Fruit fly (Drosophila melanogaster) whole organism, embryonic: ENCODE measurements around the gene sxe2.

Experiments
- ATbp ChIP-seq: fragments of 200-800 bp; sonication (Bioruptor generic); optimal IDR thresholded peaks from 2 replicates; lab custom pipeline; 2017; ENCODE audit warnings: missing biosample characterization, mild to moderate bottlenecking, missing genetic modification characterization, missing genetic modification reagents
- Asciz ChIP-seq: fragments of 200-800 bp; sonication (Bioruptor generic); optimal IDR thresholded peaks from 2 replicates; lab custom pipeline; 2017; ENCODE audit warnings: missing biosample characterization, mild to moderate bottlenecking, missing genetic modification characterization, missing genetic modification reagents
- Awh ChIP-seq: fragments of 200-800 bp; sonication (Bioruptor generic); IDR thresholded peaks from 2 replicates; pipeline ENCODE4, ENCODE4 v1.3.6; 2022; ENCODE audit warnings: missing biosample characterization, missing genetic modification characterization
- B-H1 ChIP-seq: fragments of 200-800 bp; sonication (Bioruptor generic); IDR thresholded peaks from 3 replicates; pipeline ENCODE4 v1.3.6; 2022; ENCODE audit warnings: missing biosample characterization, missing genetic modification characterization
- C15 ChIP-seq: fragments of 200-800 bp; sonication (Bioruptor generic); IDR thresholded peaks from 3 replicates; pipeline ENCODE4 v1.3.6; 2022; ENCODE audit warnings: missing biosample characterization, missing genetic modification characterization
- CG10274 ChIP-seq: fragments of 200-800 bp; sonication (Bioruptor generic); optimal IDR thresholded peaks from 3 replicates; lab custom pipeline; 2017; ENCODE audit warnings: missing biosample characterization, mild to moderate bottlenecking, missing genetic modification characterization
- CG11085 ChIP-seq: fragments of 200-800 bp; sonication (Bioruptor generic); IDR thresholded peaks from 2 replicates; pipeline ENCODE4 v1.3.6; 2022; ENCODE audit warnings: missing biosample characterization, missing genetic modification characterization
- CG11504 ChIP-seq: fragments of 200-800 bp; sonication (Bioruptor generic); optimal IDR thresholded peaks from 3 replicates; lab custom pipeline; 2019; ENCODE audit warnings: missing biosample characterization, mild to moderate bottlenecking, missing genetic modification characterization, moderate library complexity
- CG12769 ChIP-seq: fragments of 200-800 bp; sonication (Bioruptor generic); optimal IDR thresholded peaks from 2 replicates; lab custom pipeline; 2019; ENCODE audit warnings: missing biosample characterization, mild to moderate bottlenecking, missing genetic modification characterization, moderate library complexity
- CG14441 ChIP-seq: fragments of 200-800 bp; sonication (Bioruptor generic); IDR thresholded peaks from 2 replicates; pipeline ENCODE4 v1.3.6; 2022; ENCODE audit warnings: missing biosample characterization, missing genetic modification characterization
- CG14710 ChIP-seq: fragments of 200-800 bp; sonication (Bioruptor generic); optimal IDR thresholded peaks from 3 replicates; lab custom pipeline; 2019; ENCODE audit warnings: missing biosample characterization, mild to moderate bottlenecking, missing genetic modification characterization, moderate library complexity
- CG14860 ChIP-seq: fragments of 200-800 bp; sonication (Bioruptor generic); IDR thresholded peaks from 3 replicates; pipeline ENCODE4 v1.3.6; 2022; ENCODE audit warnings: missing biosample characterization, missing genetic modification characterization; ENCODE audit not compliant: partially characterized antibody
- CG15011 ChIP-seq: fragments of 200-800 bp; sonication (Bioruptor generic); optimal IDR thresholded peaks from 3 replicates; lab custom pipeline; 2018; ENCODE audit warnings: missing biosample characterization, mild to moderate bottlenecking, missing genetic modification characterization
- CG16863 ChIP-seq: fragments of 200-800 bp; sonication (Bioruptor generic); optimal IDR thresholded peaks from 3 replicates; lab custom pipeline; 2016; ENCODE audit warnings: missing biosample characterization, missing genetic modification characterization
- CG18476 ChIP-seq: fragments of 200-800 bp; sonication (Bioruptor generic); optimal IDR thresholded peaks from 2 replicates; lab custom pipeline; 2016; ENCODE audit warnings: missing biosample characterization, mild to moderate bottlenecking, missing genetic modification characterization
- CG2120 ChIP-seq: fragments of 200-800 bp; sonication (Bioruptor generic); optimal IDR thresholded peaks from 3 replicates; lab custom pipeline; 2016; ENCODE audit warnings: missing biosample characterization, missing genetic modification characterization
- CG33557 ChIP-seq: fragments of 200-800 bp; sonication (Bioruptor generic); optimal IDR thresholded peaks from 2 replicates; lab custom pipeline; 2019; ENCODE audit warnings: missing biosample characterization, mild to moderate bottlenecking, missing genetic modification characterization, moderate library complexity
- CG3407 ChIP-seq: fragments of 200-800 bp; sonication (Bioruptor generic); optimal IDR thresholded peaks from 2 replicates; lab custom pipeline; 2018; ENCODE audit warnings: missing biosample characterization, mild to moderate bottlenecking, missing genetic modification characterization
- CG43689 ChIP-seq: fragments of 200-800 bp; sonication (Bioruptor generic); IDR thresholded peaks from 2 replicates; pipeline ENCODE4 v1.3.6; 2022; ENCODE audit warnings: missing biosample characterization, missing genetic modification characterization
- CG4424 ChIP-seq: fragments of 200-800 bp; sonication (Bioruptor generic); optimal IDR thresholded peaks from 3 replicates; lab custom pipeline; 2016; ENCODE audit warnings: missing biosample characterization, missing genetic modification characterization
- CG4820 ChIP-seq: fragments of 200-800 bp; sonication (Bioruptor generic); optimal IDR thresholded peaks from 3 replicates; lab custom pipeline; 2016; ENCODE audit warnings: missing biosample characterization, missing genetic modification characterization
- CG6683 ChIP-seq: fragments of 200-800 bp; sonication (Bioruptor generic); optimal IDR thresholded peaks from 2 replicates; lab custom pipeline; 2017; ENCODE audit warnings: missing biosample characterization, mild to moderate bottlenecking, missing genetic modification characterization, missing genetic modification reagents
- CG6813 ChIP-seq: fragments of 200-800 bp; sonication (Bioruptor generic); optimal IDR thresholded peaks from 2 replicates; lab custom pipeline; 2017; ENCODE audit warnings: missing biosample characterization, missing genetic modification characterization, mild to moderate bottlenecking, moderate library complexity, missing genetic modification reagents
- CG7963 ChIP-seq: fragments of 200-800 bp; sonication (Bioruptor generic); IDR thresholded peaks from 3 replicates; pipeline ENCODE4 v1.3.6; 2022; ENCODE audit warnings: missing biosample characterization, missing genetic modification characterization; ENCODE audit not compliant: partially characterized antibody
- CG8290 ChIP-seq, 3 experiments: fragments of 200-800 bp; sonication (Bioruptor generic); optimal IDR thresholded peaks; 2 replicates each; lab custom pipeline; 2016 to 2019; ENCODE audit warnings: missing biosample characterization in 3 of 3, missing genetic modification characterization in 3 of 3, mild to moderate bottlenecking in 2 of 3, moderate library complexity in 1 of 3
- CG9932 ChIP-seq: fragments of 200-800 bp; sonication (Bioruptor generic); IDR thresholded peaks from 2 replicates; pipeline ENCODE4 v1.3.6; 2022; ENCODE audit warnings: missing biosample characterization, missing genetic modification characterization
- Dip3 ChIP-seq: fragments of 200-800 bp; sonication (Bioruptor generic); optimal IDR thresholded peaks from 3 replicates; lab custom pipeline; 2016; ENCODE audit warnings: missing biosample characterization, missing genetic modification characterization
- Doc3 ChIP-seq: fragments of 200-800 bp; sonication (Bioruptor generic); IDR thresholded peaks from 3 replicates; pipeline ENCODE4 v1.3.6; 2022; ENCODE audit warnings: missing biosample characterization, missing genetic modification characterization; ENCODE audit not compliant: partially characterized antibody
- Hey ChIP-seq: fragments of 200-800 bp; sonication (Bioruptor generic); optimal IDR thresholded peaks from 3 replicates; lab custom pipeline; 2018; ENCODE audit warnings: missing biosample characterization, mild to moderate bottlenecking, missing genetic modification characterization
- Hsf ChIP-seq: fragments of 200-800 bp; sonication (Bioruptor generic); optimal IDR thresholded peaks from 3 replicates; lab custom pipeline; 2016; ENCODE audit warnings: missing biosample characterization, missing genetic modification characterization
- Lhr ChIP-seq: fragments of 200-800 bp; sonication (Bioruptor generic); optimal IDR thresholded peaks from 3 replicates; lab custom pipeline; 2017; ENCODE audit warnings: mild to moderate bottlenecking, missing biosample characterization, missing genetic modification reagents, missing genetic modification characterization
- MTF-1 ChIP-seq: fragments of 200-800 bp; sonication (Bioruptor generic); optimal IDR thresholded peaks from 2 replicates; lab custom pipeline; 2018; ENCODE audit warnings: missing biosample characterization, mild to moderate bottlenecking, missing genetic modification characterization, borderline replicate concordance
- Mes4 ChIP-seq: fragments of 200-800 bp; sonication (Bioruptor generic); optimal IDR thresholded peaks from 2 replicates; lab custom pipeline; 2016; ENCODE audit warnings: missing biosample characterization, missing genetic modification characterization
- Nf-YB ChIP-seq: fragments of 200-800 bp; sonication (Bioruptor generic); optimal IDR thresholded peaks from 3 replicates; lab custom pipeline; 2019; ENCODE audit warnings: missing biosample characterization, mild to moderate bottlenecking, missing genetic modification characterization, moderate library complexity
- Usf ChIP-seq: fragments of 200-800 bp; sonication (Bioruptor generic); optimal IDR thresholded peaks from 2 replicates; lab custom pipeline; 2017; ENCODE audit warnings: missing genotype, missing biosample characterization, missing genetic modification characterization
- bab2 ChIP-seq: fragments of 200-800 bp; sonication (Bioruptor generic); optimal IDR thresholded peaks from 2 replicates; lab custom pipeline; 2016; ENCODE audit warnings: missing biosample characterization, missing genetic modification characterization
- bigmax ChIP-seq: fragments of 200-800 bp; sonication (Bioruptor generic); optimal IDR thresholded peaks from 2 replicates; lab custom pipeline; 2018; ENCODE audit warnings: missing biosample characterization, mild to moderate bottlenecking, missing genetic modification characterization
- cad ChIP-seq: fragments of >200 bp; optimal IDR thresholded peaks from 2 replicates; lab custom pipeline; 2017; ENCODE audit warnings: missing biosample characterization, missing genetic modification characterization
- caup ChIP-seq: fragments of 200-800 bp; sonication (Bioruptor generic); optimal IDR thresholded peaks from 3 replicates; lab custom pipeline; 2017; ENCODE audit warnings: missing biosample characterization, mild to moderate bottlenecking, missing genetic modification characterization, moderate library complexity; ENCODE audit not compliant: severe bottlenecking
- chif ChIP-seq, 2 experiments: fragments of 200-800 bp; sonication (Bioruptor generic); optimal IDR thresholded peaks; 3 replicates each; lab custom pipeline; 2016; ENCODE audit warnings: missing biosample characterization in 2 of 2, missing genetic modification characterization in 2 of 2
- disco-r ChIP-seq: fragments of 200-800 bp; sonication (Bioruptor generic); optimal IDR thresholded peaks from 2 replicates; lab custom pipeline; 2016; ENCODE audit warnings: missing biosample characterization, missing genetic modification characterization
- ems ChIP-seq: fragments of 200-800 bp; sonication (Bioruptor generic); optimal IDR thresholded peaks from 3 replicates; lab custom pipeline; 2016; ENCODE audit warnings: missing biosample characterization, missing genetic modification characterization
- gfzf ChIP-seq: fragments of 200-800 bp; sonication (Bioruptor generic); optimal IDR thresholded peaks from 2 replicates; lab custom pipeline; 2016; ENCODE audit warnings: missing biosample characterization, mild to moderate bottlenecking, missing genetic modification characterization, moderate library complexity
- gsb-n ChIP-seq: fragments of 200-800 bp; sonication (Bioruptor generic); optimal IDR thresholded peaks from 3 replicates; lab custom pipeline; 2018; ENCODE audit warnings: missing biosample characterization, mild to moderate bottlenecking, missing genetic modification characterization
- hbn ChIP-seq: fragments of 200-800 bp; sonication (Bioruptor generic); IDR thresholded peaks from 2 replicates; pipeline ENCODE4 v1.3.6; 2022; ENCODE audit warnings: missing biosample characterization, missing genetic modification characterization; ENCODE audit not compliant: partially characterized antibody
- hkb ChIP-seq, 2 experiments: fragments of 200-800 bp in 1 of 2; fragments of >200 bp in 1 of 2; sonication (Bioruptor generic) in 1 of 2; IDR thresholded peaks in 1 of 2; optimal IDR thresholded peaks in 1 of 2; 2 replicates each; pipeline versions ENCODE4 v1.3.6 to Lab custom; 2017 to 2022; ENCODE audit warnings: missing biosample characterization in 1 of 2, missing genetic modification characterization in 1 of 2
- lola ChIP-seq, 3 experiments: fragments of >200 bp in 2 of 3; fragments of 200-800 bp in 1 of 3; sonication (Bioruptor generic) in 1 of 3; optimal IDR thresholded peaks; 2 replicates each; lab custom pipeline; 2017 to 2019; ENCODE audit warnings: missing biosample characterization in 3 of 3, missing genetic modification characterization in 3 of 3, mild to moderate bottlenecking in 1 of 3, moderate library complexity in 1 of 3
- so ChIP-seq: fragments of 200-800 bp; sonication (Bioruptor generic); IDR thresholded peaks from 3 replicates; pipeline ENCODE4 v1.3.6; 2022; ENCODE audit warnings: missing biosample characterization, missing genetic modification characterization
- vvl ChIP-seq: fragments of 200-800 bp; sonication (Bioruptor generic); IDR thresholded peaks from 2 replicates; pipeline ENCODE4 v1.3.6; 2022; ENCODE audit warnings: missing biosample characterization, missing genetic modification characterization

sxe2 gene

dm6 chr3R:16069266-16069665, 14.4 kb upstream of the sxe2 start (continued):
- peak; percentile 68 for TF ChIP-seq gsb-n (tag; lab: Kevin White, UChicago)
- TF ChIP-seq Doc3 (GFP tag; lab: Robert Waterston, UW) = no peak
- no peak for TF ChIP-seq CG43689 (GFP tag; lab: Robert Waterston, UW)
- TF ChIP-seq caup (GFP tag; lab: Kevin White, UChicago) = no peak
- TF ChIP-seq Hsf (GFP tag; lab: Kevin White, UChicago) = peak; percentile 11
- no peak for TF ChIP-seq CG4820
- no peak for TF ChIP-seq cad (GFP tag; lab: Kevin White, UChicago)
- TF ChIP-seq CG15011 (GFP tag; lab: Kevin White, UChicago) = peak; percentile 43
- peak; percentile 41 for TF ChIP-seq disco-r (GFP tag; lab: Kevin White, UChicago)
- TF ChIP-seq CG11504 (tag; lab: Kevin White, UChicago) = peak; percentile 52
- TF ChIP-seq Dip3 = no peak
- TF ChIP-seq CG11085 (GFP tag; lab: Robert Waterston, UW) = 0 out of 2 replicates have a peak, but pooled peaks have one; percentile 29
- peak; percentile 73 for TF ChIP-seq vvl (GFP tag; lab: Robert Waterston, UW)
- TF ChIP-seq CG10274 (GFP tag; lab: Kevin White, UChicago) = no peak
- no peak for TF ChIP-seq CG18476 (GFP tag; lab: Kevin White, UChicago)
- TF ChIP-seq ems (GFP tag; lab: Kevin White, UChicago) = no peak
- peak; percentile 41 for TF ChIP-seq CG16863 (GFP tag; lab: Kevin White, UChicago)
- no peak for TF ChIP-seq CG7963
- no peak for TF ChIP-seq CG8290 (GFP tag; optimal IDR thresholded peaks at IDR 0.05; lab: Kevin White, UChicago)
- TF ChIP-seq CG8290 (tag; optimal IDR thresholded peaks at IDR 0.05; lab: Kevin White, UChicago) = no peak
- TF ChIP-seq Nf-YB (GFP tag; lab: Kevin White, UChicago) = peak; percentile 25
- TF ChIP-seq CG9932 (GFP tag; lab: Robert Waterston, UW) = no peak
- TF ChIP-seq lola (GFP tag; optimal IDR thresholded peaks at IDR 0.05; lab: Kevin White, UChicago) = peak in 1 of 3 experiments; percentile 24
- no peak; the same call in 2 of the 3 replicates for TF ChIP-seq B-H1
- no peak for TF ChIP-seq CG2120 (GFP tag; lab: Kevin White, UChicago)
- no peak for TF ChIP-seq CG14441 (GFP tag; lab: Robert Waterston, UW)
- peak; percentile 38; the same call in 1 of the 2 replicates for TF ChIP-seq Awh (GFP tag; lab: Robert Waterston, UW)
- no peak for TF ChIP-seq hbn
- peak; percentile 54 for TF ChIP-seq CG6813 (GFP tag; lab: Kevin White, UChicago)
- no peak for TF ChIP-seq so (GFP tag; lab: Robert Waterston, UW)
- peak; percentile 83 for TF ChIP-seq ATbp (GFP tag; lab: Kevin White, UChicago)
- TF ChIP-seq CG12769 (tag; lab: Kevin White, UChicago) = no peak
- peak; percentile 31 for TF ChIP-seq Lhr (GFP tag; lab: Kevin White, UChicago)
- TF ChIP-seq bigmax = no peak
- TF ChIP-seq Hey (tag; lab: Kevin White, UChicago) = peak; percentile 13
- no peak for TF ChIP-seq Usf (GFP tag; lab: Kevin White, UChicago)
- no peak for TF ChIP-seq CG14860 (GFP tag; lab: Robert Waterston, UW)
- TF ChIP-seq MTF-1 (GFP tag; lab: Kevin White, UChicago) = peak; percentile 6
- TF ChIP-seq C15 (GFP tag; lab: Robert Waterston, UW) = no peak
- TF ChIP-seq CG4424 (GFP tag; lab: Kevin White, UChicago) = no peak
- TF ChIP-seq hkb (optimal IDR thresholded peaks at IDR 0.05; lab: Kevin White, UChicago) = no peak
- TF ChIP-seq hkb (GFP tag; IDR thresholded peaks at IDR 0.05; lab: Robert Waterston, UW) = peak; percentile 49; the same call in 1 of the 2 replicates
- TF ChIP-seq CG33557 = peak; percentile 40
- peak; percentile 38 for TF ChIP-seq Mes4 (GFP tag; lab: Kevin White, UChicago)
- peak; percentile 76 for TF ChIP-seq Asciz (GFP tag; lab: Kevin White, UChicago)
- TF ChIP-seq CG14710 = no peak
- TF ChIP-seq bab2 (GFP tag; lab: Kevin White, UChicago) = peak; percentile 48
- no peak for TF ChIP-seq gfzf (GFP tag; lab: Kevin White, UChicago)
- no peak for TF ChIP-seq CG6683 (GFP tag; lab: Kevin White, UChicago)
- TF ChIP-seq chif (GFP tag; optimal IDR thresholded peaks at IDR 0.05; lab: Kevin White, UChicago) = peak in 1 of 2 experiments; percentile 6
- TF ChIP-seq CG3407 (GFP tag; lab: Kevin White, UChicago) = no peak
